Worm (Caenorhabditis elegans) whole organism, L4 larva: ENCODE measurements around the gene clec-179.

Source experiments
- F10B5.3 ChIP-seq: sonication (generic microtip); optimal IDR thresholded peaks from 2 replicates; lab custom pipeline; 2016; ENCODE audit warnings: mild to moderate bottlenecking, missing genetic modification characterization, missing compliant biosample characterization
- Y105C5A.15 ChIP-seq: fragments of 200-800 bp; sonication (Bioruptor generic); IDR thresholded peaks from 2 replicates; pipeline ENCODE4 v1.3.6; 2022; ENCODE audit warnings: missing genetic modification characterization, missing compliant biosample characterization
- Y75B8A.6 ChIP-seq: fragments of 200-800 bp; sonication (Bioruptor generic); IDR thresholded peaks from 2 replicates; pipeline ENCODE4 v1.3.6; 2022; ENCODE audit warnings: missing genetic modification reagents, missing genetic modification characterization, missing compliant biosample characterization
- ZK546.5 ChIP-seq, 2 experiments: sonication (generic microtip); optimal IDR thresholded peaks; 2 replicates each; lab custom pipeline; 2017; ENCODE audit warnings: missing biosample characterization in 2 of 2, missing genetic modification characterization in 2 of 2
- aha-1 ChIP-seq: fragments of 150-350 bp; peaks from one replicate; lab custom pipeline; 2014; ENCODE audit warnings: missing biosample characterization, missing genetic modification characterization
- aly-2 ChIP-seq: sonication (generic microtip); optimal IDR thresholded peaks from 2 replicates; lab custom pipeline; 2018; ENCODE audit warnings: missing biosample characterization, missing genetic modification characterization
- attf-4 ChIP-seq: sonication (generic microtip); optimal IDR thresholded peaks from 3 replicates; lab custom pipeline; 2017; ENCODE audit warnings: missing biosample characterization, missing genetic modification characterization
- ceh-20 ChIP-seq: fragments of 200-800 bp; sonication (Bioruptor generic); IDR thresholded peaks from 2 replicates; pipeline ENCODE4 v1.3.6; 2022; ENCODE audit warnings: missing genetic modification reagents, missing genetic modification characterization, missing compliant biosample characterization
- ceh-28 ChIP-seq: fragments of 150-350 bp; optimal IDR thresholded peaks from 2 replicates; lab custom pipeline; 2014; ENCODE audit warnings: missing biosample characterization, missing genetic modification reagents, missing genetic modification characterization
- ceh-32 ChIP-seq: sonication (generic microtip); optimal IDR thresholded peaks from 2 replicates; lab custom pipeline; 2016; ENCODE audit warnings: mild to moderate bottlenecking, missing genetic modification characterization, missing compliant biosample characterization; ENCODE audit not compliant: poor library complexity
- ceh-44 ChIP-seq: fragments of 200-800 bp; sonication (Bioruptor generic); IDR thresholded peaks from 2 replicates; pipeline ENCODE4 v1.3.6; 2022; ENCODE audit warnings: missing genetic modification reagents, missing genetic modification characterization, missing compliant biosample characterization
- ceh-62 ChIP-seq: sonication (generic microtip); optimal IDR thresholded peaks from 2 replicates; lab custom pipeline; 2017; ENCODE audit warnings: missing biosample characterization, missing genetic modification characterization
- cey-2 ChIP-seq: sonication (generic microtip); optimal IDR thresholded peaks from 3 replicates; lab custom pipeline; 2017; ENCODE audit warnings: missing genetic modification characterization, mild to moderate bottlenecking, missing compliant biosample characterization, antibody characterized with exemption, borderline replicate concordance; ENCODE audit not compliant: insufficient read depth
- daf-12 ChIP-seq: fragments of 150-350 bp; optimal IDR thresholded peaks from 2 replicates; lab custom pipeline; 2014; ENCODE audit warnings: missing biosample characterization, missing genetic modification reagents, missing genetic modification characterization
- daf-19 ChIP-seq: fragments of 200-800 bp; sonication (Bioruptor generic); conservative IDR thresholded peaks from 2 replicates; pipeline ENCODE4 v1.3.6; 2022; ENCODE audit warnings: missing genetic modification characterization, missing compliant biosample characterization
- dmd-6 ChIP-seq: fragments of 200-800 bp; sonication (Bioruptor generic); IDR thresholded peaks from 2 replicates; pipeline ENCODE4 v1.3.6; 2022; ENCODE audit warnings: missing genetic modification reagents, missing genetic modification characterization, missing compliant biosample characterization
- dmd-8 ChIP-seq: fragments of 200-800 bp; sonication (Bioruptor generic); IDR thresholded peaks from 2 replicates; pipeline ENCODE4 v1.3.6; 2022; ENCODE audit warnings: missing genetic modification characterization, missing compliant biosample characterization
- dpl-1 ChIP-seq: fragments of 150-350 bp; optimal IDR thresholded peaks from 2 replicates; lab custom pipeline; 2014; ENCODE audit warnings: missing biosample characterization, missing genetic modification reagents, missing genetic modification characterization
- egl-27 ChIP-seq: sonication (generic microtip); optimal IDR thresholded peaks from 3 replicates; lab custom pipeline; 2017; ENCODE audit warnings: missing biosample characterization, missing genetic modification reagents, missing genetic modification characterization
- egl-43 ChIP-seq: fragments of 200-800 bp; sonication (Bioruptor generic); IDR thresholded peaks from 2 replicates; pipeline ENCODE4 v1.3.6; 2022; ENCODE audit warnings: missing genetic modification reagents, missing genetic modification characterization, missing compliant biosample characterization
- hlh-30 ChIP-seq: sonication (generic microtip); optimal IDR thresholded peaks from 2 replicates; lab custom pipeline; 2017; ENCODE audit warnings: antibody characterized with exemption, mild to moderate bottlenecking, missing genetic modification characterization, missing compliant biosample characterization; ENCODE audit not compliant: insufficient read depth
- lim-7 ChIP-seq: fragments of 200-800 bp; sonication (Bioruptor generic); IDR thresholded peaks from 2 replicates; pipeline ENCODE4 v1.3.6; 2022; ENCODE audit warnings: missing genetic modification characterization, missing compliant biosample characterization
- lin-1 ChIP-seq: fragments of 200-800 bp; sonication (Bioruptor generic); IDR thresholded peaks from 2 replicates; pipeline ENCODE4 v1.3.6; 2022; ENCODE audit warnings: missing genetic modification reagents, missing genetic modification characterization, missing compliant biosample characterization
- lin-13 ChIP-seq: fragments of 150-350 bp; optimal IDR thresholded peaks from 2 replicates; lab custom pipeline; 2014; ENCODE audit warnings: missing biosample characterization, missing genetic modification reagents, missing genetic modification characterization
- lin-15B ChIP-seq: fragments of 150-350 bp; sonication (generic microtip); optimal IDR thresholded peaks from 3 replicates; lab custom pipeline; 2014; ENCODE audit warnings: missing biosample characterization, missing genetic modification characterization
- lin-29 ChIP-seq: fragments of 200-800 bp; sonication (Bioruptor generic); IDR thresholded peaks from 2 replicates; pipeline ENCODE4 v1.3.6; 2022; ENCODE audit warnings: missing genetic modification reagents, missing genetic modification characterization, missing compliant biosample characterization
- lin-39 ChIP-seq: fragments of 150-350 bp; optimal IDR thresholded peaks from 2 replicates; lab custom pipeline; 2014; ENCODE audit warnings: missing biosample characterization, missing genetic modification reagents, missing genetic modification characterization
- lir-3 ChIP-seq: sonication (generic microtip); optimal IDR thresholded peaks from 2 replicates; lab custom pipeline; 2016; ENCODE audit warnings: mild to moderate bottlenecking, missing genetic modification characterization, missing compliant biosample characterization
- lsy-2 ChIP-seq, 2 experiments: fragments of 150-350 bp in 1 of 2; sonication (generic microtip) in 1 of 2; optimal IDR thresholded peaks; 2 replicates each; lab custom pipeline; 2014 to 2017; ENCODE audit warnings: missing biosample characterization in 2 of 2, missing genetic modification characterization in 2 of 2
- mdt-29 ChIP-seq: fragments of 200-800 bp; sonication (Bioruptor generic); IDR thresholded peaks from 2 replicates; pipeline ENCODE4 v1.3.6; 2022; ENCODE audit warnings: missing genetic modification reagents, missing genetic modification characterization, missing compliant biosample characterization
- mes-2 ChIP-seq: sonication (generic microtip); optimal IDR thresholded peaks from 2 replicates; lab custom pipeline; 2016; ENCODE audit warnings: missing genotype, mild to moderate bottlenecking, missing genetic modification characterization, missing compliant biosample characterization; ENCODE audit not compliant: poor library complexity, severe bottlenecking
- mxl-3 ChIP-seq: fragments of 200-800 bp; sonication (Bioruptor generic); optimal IDR thresholded peaks from 2 replicates; lab custom pipeline; 2018; ENCODE audit warnings: mild to moderate bottlenecking, missing genetic modification characterization, missing compliant biosample characterization
- nhr-102 ChIP-seq: sonication (generic microtip); optimal IDR thresholded peaks from 2 replicates; lab custom pipeline; 2016; ENCODE audit warnings: mild to moderate bottlenecking, missing genetic modification characterization, moderate library complexity, missing compliant biosample characterization
- nhr-111 ChIP-seq: fragments of 200-800 bp; sonication (Bioruptor generic); optimal IDR thresholded peaks from 2 replicates; lab custom pipeline; 2018; ENCODE audit warnings: mild to moderate bottlenecking, missing genetic modification characterization, missing compliant biosample characterization
- nhr-237 ChIP-seq: sonication (generic microtip); optimal IDR thresholded peaks from 2 replicates; lab custom pipeline; 2017; ENCODE audit warnings: missing biosample characterization, missing genetic modification characterization
- nhr-41 ChIP-seq: fragments of 200-800 bp; sonication (Bioruptor generic); IDR thresholded peaks from 2 replicates; pipeline ENCODE4 v1.3.6; 2022; ENCODE audit warnings: missing genetic modification reagents, missing genetic modification characterization, missing compliant biosample characterization
- nhr-42 ChIP-seq: fragments of 200-800 bp; sonication (Bioruptor generic); IDR thresholded peaks from 2 replicates; pipeline ENCODE4 v1.3.6; 2022; ENCODE audit warnings: missing genetic modification characterization, missing compliant biosample characterization
- nhr-48 ChIP-seq: sonication (generic microtip); optimal IDR thresholded peaks from 2 replicates; lab custom pipeline; 2016; ENCODE audit warnings: mild to moderate bottlenecking, missing genetic modification characterization, missing compliant biosample characterization
- nhr-6 ChIP-seq: fragments of 150-350 bp; optimal IDR thresholded peaks from 2 replicates; lab custom pipeline; 2014; ENCODE audit warnings: missing biosample characterization, missing genetic modification characterization
- nhr-76 ChIP-seq: fragments of 150-350 bp; optimal IDR thresholded peaks from 2 replicates; lab custom pipeline; 2014; ENCODE audit warnings: missing biosample characterization, missing genetic modification characterization
- nhr-77 ChIP-seq: fragments of 150-350 bp; optimal IDR thresholded peaks from 2 replicates; lab custom pipeline; 2014; ENCODE audit warnings: missing biosample characterization, missing genetic modification characterization
- pha-4 ChIP-seq, 2 experiments: fragments of 150-350 bp in 1 of 2; fragments of 200-800 bp in 1 of 2; sonication (Bioruptor generic) in 1 of 2; IDR thresholded peaks in 1 of 2; optimal IDR thresholded peaks in 1 of 2; 2 replicates each; pipeline versions ENCODE4 v1.3.6 to Lab custom; 2014 to 2022; ENCODE audit warnings: missing genetic modification characterization in 2 of 2, missing genetic modification reagents in 2 of 2, missing biosample characterization in 1 of 2, missing compliant biosample characterization in 1 of 2
- pqm-1 ChIP-seq: sonication (generic microtip); optimal IDR thresholded peaks from 2 replicates; lab custom pipeline; 2017; ENCODE audit warnings: missing biosample characterization, missing genetic modification characterization
- sdz-12 ChIP-seq: fragments of 200-800 bp; sonication (Bioruptor generic); optimal IDR thresholded peaks from 2 replicates; lab custom pipeline; 2018; ENCODE audit warnings: mild to moderate bottlenecking, missing genetic modification characterization, missing compliant biosample characterization
- snpc-4 ChIP-seq: fragments of 150-350 bp; optimal IDR thresholded peaks from 2 replicates; lab custom pipeline; 2014; ENCODE audit warnings: missing biosample characterization, missing genetic modification characterization
- unc-130 ChIP-seq: sonication (generic microtip); optimal IDR thresholded peaks from 2 replicates; lab custom pipeline; 2016; ENCODE audit warnings: missing genetic modification reagents, missing genetic modification characterization, missing compliant biosample characterization
- unc-39 ChIP-seq: sonication (generic microtip); optimal IDR thresholded peaks from 2 replicates; lab custom pipeline; 2017; ENCODE audit warnings: missing biosample characterization, missing genetic modification characterization
- zip-2 ChIP-seq: fragments of 150-350 bp; optimal IDR thresholded peaks from 2 replicates; lab custom pipeline; 2014; ENCODE audit warnings: missing biosample characterization, missing genetic modification characterization
- ztf-11 ChIP-seq: fragments of 150-350 bp; optimal IDR thresholded peaks from 2 replicates; lab custom pipeline; 2014; ENCODE audit warnings: missing biosample characterization, missing genetic modification characterization
- ztf-7 ChIP-seq: fragments of 150-350 bp; optimal IDR thresholded peaks from 2 replicates; lab custom pipeline; 2014; ENCODE audit warnings: missing biosample characterization, missing genetic modification characterization

clec-179 gene

DNA sequence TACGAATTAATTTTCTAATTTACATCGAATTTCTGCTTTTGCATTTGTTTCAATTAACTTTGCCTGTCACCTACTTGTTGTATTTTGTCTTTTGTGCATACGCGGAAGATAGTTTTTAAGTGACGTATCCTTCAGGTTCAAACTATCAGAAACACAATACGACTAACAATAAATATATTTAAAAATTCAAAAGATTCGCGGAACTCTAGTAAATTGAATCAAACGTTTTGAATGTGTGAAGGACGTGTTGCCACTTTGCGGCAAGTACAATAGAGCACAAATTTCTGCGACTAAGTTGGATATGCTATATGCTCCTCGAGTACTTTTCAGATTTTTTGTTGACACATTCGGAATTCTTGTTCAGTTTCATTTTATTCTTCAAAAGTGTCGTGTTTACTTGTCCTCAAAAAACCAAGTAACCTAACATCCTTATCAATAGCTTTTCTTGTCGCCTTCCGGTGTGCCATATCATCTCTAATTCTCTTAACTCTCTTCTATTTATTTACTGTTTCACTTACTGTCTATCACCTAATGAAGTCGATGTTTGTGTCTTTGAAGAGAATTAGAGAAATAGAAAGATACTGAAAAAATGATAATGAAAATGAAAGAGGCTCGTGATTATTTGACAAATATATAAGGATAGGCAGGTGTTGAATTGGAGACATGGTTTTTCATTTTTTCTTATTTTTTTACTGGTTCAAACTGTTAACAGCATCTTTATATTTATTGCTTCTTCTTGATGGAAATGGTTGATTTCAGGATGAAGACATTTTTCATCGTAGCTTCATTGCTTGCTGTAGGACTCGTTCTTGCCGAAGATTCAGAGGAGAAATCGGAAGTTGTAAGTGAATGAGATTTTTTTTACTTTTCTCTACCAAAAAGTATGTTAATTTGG, 4.3 kb upstream of the clec-179 start, which contains the start of gene srlf-7 (continued):
- TF ChIP-seq lim-7 (GFP tag; lab: Robert Waterston, UW) (no peak), aha-1 (tag; lab: Kevin White, UChicago) (peak; percentile 96), ceh-44 (GFP tag; lab: Robert Waterston, UW) (no peak), nhr-41 (GFP tag; lab: Robert Waterston, UW) (peak; percentile 68; the same call in 1 of the 2 replicates), lsy-2 (tag; optimal IDR thresholded peaks at IDR 0.05; lab: Kevin White, UChicago) (peak in 1 of 2 experiments; percentile 48), zip-2 (tag; lab: Kevin White, UChicago) (no peak), lir-3 (tag; lab: Kevin White, UChicago) (no peak), unc-130 (GFP tag; lab: Kevin White, UChicago) (no peak), F10B5.3 (tag; lab: Kevin White, UChicago) (no peak), snpc-4 (tag; lab: Kevin White, UChicago) (no peak), nhr-6 (tag; lab: Kevin White, UChicago) (peak; percentile 12), nhr-237 (no peak), dpl-1 (GFP tag; lab: Kevin White, UChicago) (no peak), aly-2 (tag; lab: Kevin White, UChicago) (no peak), ceh-32 (tag; lab: Kevin White, UChicago) (no peak), mes-2 (no peak), lin-15B (no peak), ceh-28 (tag; lab: Kevin White, UChicago) (no peak), cey-2 (tag; lab: Kevin White, UChicago) (peak; percentile 36), lin-29 (GFP tag; lab: Robert Waterston, UW) (no peak), pha-4 (GFP tag; IDR thresholded peaks at IDR 0.05; lab: Robert Waterston, UW) (peak; percentile 56; the same call in 1 of the 2 replicates), pha-4 (tag; optimal IDR thresholded peaks at IDR 0.05; lab: Kevin White, UChicago) (no peak), daf-12 (tag; lab: Kevin White, UChicago) (no peak), ceh-20 (0 out of 2 replicates have a peak, but pooled peaks have one; percentile 19), nhr-77 (tag; lab: Kevin White, UChicago) (peak; percentile 95), mdt-29 (no peak), ceh-62 (tag; lab: Kevin White, UChicago) (no peak), nhr-76 (tag; lab: Kevin White, UChicago) (no peak), nhr-48 (tag; lab: Kevin White, UChicago) (peak; percentile 87), ZK546.5 (tag; optimal IDR thresholded peaks at IDR 0.05; lab: Kevin White, UChicago) (no peak), nhr-42 (GFP tag; lab: Robert Waterston, UW) (no peak), pqm-1 (peak; percentile 97), sdz-12 (GFP tag; lab: Kevin White, UChicago) (no peak), unc-39 (tag; lab: Kevin White, UChicago) (no peak), ztf-11 (tag; lab: Kevin White, UChicago) (no peak), daf-19 (no peak), egl-43 (GFP tag; lab: Robert Waterston, UW) (no peak), lin-39 (tag; lab: Kevin White, UChicago) (no peak), Y105C5A.15 (no peak), lin-1 (peak; percentile 97), egl-27 (no peak), mxl-3 (GFP tag; lab: Kevin White, UChicago) (no peak), dmd-8 (GFP tag; lab: Robert Waterston, UW) (no peak), hlh-30 (tag; lab: Kevin White, UChicago) (peak; percentile 77), nhr-102 (tag; lab: Kevin White, UChicago) (peak; percentile 78), attf-4 (no peak), Y75B8A.6 (GFP tag; lab: Robert Waterston, UW) (no peak), dmd-6 (GFP tag; lab: Robert Waterston, UW) (peak; percentile 98), lin-13 (GFP tag; lab: Kevin White, UChicago) (no peak), nhr-111 (GFP tag; lab: Kevin White, UChicago) (no peak), ztf-7 (no peak)
